Fruit fly (Drosophila melanogaster): ENCODE measurements around the gene CG14671.

Gene CG14671

DNA sequence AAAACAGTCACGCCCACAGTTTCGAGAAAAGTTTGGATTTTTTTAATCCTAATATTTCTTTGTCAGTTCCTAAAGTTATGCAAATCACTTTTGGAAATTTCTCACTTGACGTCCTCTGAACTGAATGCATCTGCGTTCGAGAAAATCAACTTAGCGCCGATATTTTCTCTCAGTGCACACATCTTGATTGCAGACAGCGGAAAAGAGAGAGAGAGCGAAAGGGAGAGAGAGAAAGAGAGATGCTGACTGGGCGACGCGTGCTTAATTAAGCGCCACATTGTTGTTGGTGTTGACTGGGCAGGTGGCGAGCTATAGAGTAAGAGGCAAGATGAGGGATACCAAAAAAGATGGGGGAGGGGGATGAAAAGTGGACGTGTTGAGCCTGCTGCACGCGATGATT, 46.0 kb downstream of the CG14671 start (continued):
- no peak for TF ChIP-seq HLH4C (GFP tag; IDR thresholded peaks at IDR 0.05; ENCODE audit: partially characterized antibody)
- TF ChIP-seq CG1603 (tag; optimal IDR thresholded peaks at IDR 0.05): peak; percentile 68
- TF ChIP-seq Dad (GFP tag; optimal IDR thresholded peaks at IDR 0.05): peak; percentile 49
- TF ChIP-seq CG30431 (GFP tag; optimal IDR thresholded peaks at IDR 0.05): peak; percentile 34
- peak; percentile 54 for TF ChIP-seq her (GFP tag; optimal IDR thresholded peaks at IDR 0.05)
- TF ChIP-seq Dp (GFP tag; optimal IDR thresholded peaks at IDR 0.05): no peak
- no peak for TF ChIP-seq gce (GFP tag; IDR thresholded peaks at IDR 0.05)
- peak; percentile 30 for TF ChIP-seq ewg (GFP tag; optimal IDR thresholded peaks at IDR 0.05)
- TF ChIP-seq ato (GFP tag; IDR thresholded peaks at IDR 0.05; ENCODE audit: partially characterized antibody): no peak
- no peak for TF ChIP-seq vnd (GFP tag; IDR thresholded peaks at IDR 0.05; ENCODE audit: partially characterized antibody)
- no peak for TF ChIP-seq Doc3 (GFP tag; IDR thresholded peaks at IDR 0.05; ENCODE audit: partially characterized antibody)
- TF ChIP-seq nerfin-1 (tag; optimal IDR thresholded peaks at IDR 0.05): peak; percentile 21
- no peak for TF ChIP-seq ham (GFP tag; IDR thresholded peaks at IDR 0.05)
- no peak for TF ChIP-seq CG7963 (GFP tag; IDR thresholded peaks at IDR 0.05; ENCODE audit: partially characterized antibody)
- peak; percentile 41 for TF ChIP-seq tio (GFP tag; optimal IDR thresholded peaks at IDR 0.05)
- no peak for TF ChIP-seq Stat92E (GFP tag; optimal IDR thresholded peaks at IDR 0.05)
- peak; percentile 34 for TF ChIP-seq CG13624 (GFP tag; optimal IDR thresholded peaks at IDR 0.05)
- TF ChIP-seq cas (GFP tag; IDR thresholded peaks at IDR 0.05): no peak
- peak; percentile 51 for TF ChIP-seq shn (GFP tag; optimal IDR thresholded peaks at IDR 0.05)
- TF ChIP-seq CG18619 (GFP tag; optimal IDR thresholded peaks at IDR 0.05): no peak
- no peak for TF ChIP-seq CG17568 (GFP tag; optimal IDR thresholded peaks at IDR 0.05)
- peak; percentile 14; the same call in 1 of the 3 replicates for TF ChIP-seq CG2889 (GFP tag; IDR thresholded peaks at IDR 0.05)
- TF ChIP-seq CG18262 (tag; optimal IDR thresholded peaks at IDR 0.05): peak; percentile 72
- no peak for TF ChIP-seq CG4730 (GFP tag; IDR thresholded peaks at IDR 0.05)
- peak; percentile 24 for TF ChIP-seq mam (GFP tag; optimal IDR thresholded peaks at IDR 0.05)
- TF ChIP-seq ken (GFP tag; IDR thresholded peaks at IDR 0.05): peak; percentile 60; the same call in 1 of the 3 replicates
- no peak for TF ChIP-seq tup (GFP tag; optimal IDR thresholded peaks at IDR 0.05)
- TF ChIP-seq Kr (GFP tag; optimal IDR thresholded peaks at IDR 0.05): no peak
- TF ChIP-seq Dll (GFP tag; IDR thresholded peaks at IDR 0.05; ENCODE audit: partially characterized antibody): 0 out of 4 replicates have a peak, but pooled peaks have one; percentile 28
- peak; percentile 37 to 48 for TF ChIP-seq Pdp1 (GFP tag; optimal IDR thresholded peaks at IDR 0.05)
- TF ChIP-seq CG11398 (GFP tag; optimal IDR thresholded peaks at IDR 0.05): peak; percentile 45
- no peak for TF ChIP-seq Nf-YB (GFP tag; optimal IDR thresholded peaks at IDR 0.05)
- TF ChIP-seq twi (tag; optimal IDR thresholded peaks at IDR 0.05): no peak
- TF ChIP-seq chn (GFP tag; optimal IDR thresholded peaks at IDR 0.05): peak; percentile 60
- TF ChIP-seq CG1647 (GFP tag; optimal IDR thresholded peaks at IDR 0.05): no peak
- no peak for TF ChIP-seq aop (GFP tag; IDR thresholded peaks at IDR 0.05)
- TF ChIP-seq Xrp1 (GFP tag; IDR thresholded peaks at IDR 0.05): peak; percentile 57
- peak; percentile 67 for TF ChIP-seq Oli (tag; optimal IDR thresholded peaks at IDR 0.05)
- no peak for TF ChIP-seq kay (GFP tag; optimal IDR thresholded peaks at IDR 0.05)
- no peak for TF ChIP-seq pita (GFP tag; optimal IDR thresholded peaks at IDR 0.05)
- no peak for TF ChIP-seq Dfd (GFP tag; optimal IDR thresholded peaks at IDR 0.05)
- TF ChIP-seq ems (GFP tag; optimal IDR thresholded peaks at IDR 0.05): peak; percentile 11
- peak; percentile 17; the same call in 1 of the 3 replicates for TF ChIP-seq Optix (GFP tag; IDR thresholded peaks at IDR 0.05)
- peak; percentile 71 for TF ChIP-seq Antp (GFP tag; optimal IDR thresholded peaks at IDR 0.05)
- no peak for TF ChIP-seq CG14860 (GFP tag; IDR thresholded peaks at IDR 0.05; ENCODE audit: partially characterized antibody)
- TF ChIP-seq CG4617 (GFP tag; optimal IDR thresholded peaks at IDR 0.05; ENCODE audit: borderline replicate concordance): no peak
- peak; percentile 47 for TF ChIP-seq CG12071 (GFP tag; optimal IDR thresholded peaks at IDR 0.05)
- TF ChIP-seq cwo (GFP tag; optimal IDR thresholded peaks at IDR 0.05): no peak
- TF ChIP-seq wek (GFP tag; optimal IDR thresholded peaks at IDR 0.05): no peak
- no peak for TF ChIP-seq CG6791 (GFP tag; IDR thresholded peaks at IDR 0.05; ENCODE audit: partially characterized antibody)
